Worm (Caenorhabditis elegans) whole organism, mixed stage, embryonic: ENCODE measurements around the gene lsm-3.

ENCODE experiments used
- bed-3 ChIP-seq: fragments of 200-800 bp; sonication (Bioruptor generic); optimal IDR thresholded peaks from 3 replicates; lab custom pipeline; 2018; ENCODE audit warnings: mild to moderate bottlenecking, missing genetic modification characterization, moderate library complexity, missing compliant biosample characterization
- ces-1 ChIP-seq: fragments of 150-350 bp; optimal IDR thresholded peaks from 2 replicates; lab custom pipeline; 2014; ENCODE audit warnings: missing biosample characterization, missing genetic modification reagents, missing genetic modification characterization
- elt-1 ChIP-seq: sonication (generic microtip); optimal IDR thresholded peaks from 2 replicates; lab custom pipeline; 2017; ENCODE audit warnings: missing genetic modification characterization, mild to moderate bottlenecking, missing compliant biosample characterization, antibody characterized with exemption, moderate library complexity, borderline replicate concordance; ENCODE audit not compliant: insufficient read depth
- elt-3 ChIP-seq: fragments of 150-350 bp; optimal IDR thresholded peaks from 2 replicates; lab custom pipeline; 2014; ENCODE audit warnings: missing biosample characterization, missing genetic modification characterization
- flh-1 ChIP-seq: fragments of 200-800 bp; sonication (Bioruptor generic); optimal IDR thresholded peaks from 2 replicates; lab custom pipeline; 2018; ENCODE audit warnings: mild to moderate bottlenecking, missing genetic modification characterization, moderate library complexity, missing compliant biosample characterization
- nhr-12 ChIP-seq: fragments of 150-350 bp; optimal IDR thresholded peaks from 2 replicates; lab custom pipeline; 2014; ENCODE audit warnings: missing biosample characterization, missing genetic modification characterization
- snpc-4 ChIP-seq: fragments of 150-350 bp; optimal IDR thresholded peaks from 2 replicates; lab custom pipeline; 2014; ENCODE audit warnings: missing biosample characterization, missing genetic modification characterization
- unc-39 ChIP-seq: fragments of 150-350 bp; optimal IDR thresholded peaks from 2 replicates; lab custom pipeline; 2014; ENCODE audit warnings: missing biosample characterization, missing genetic modification characterization

- TF ChIP-seq elt-1 (tag; lab: Kevin White, UChicago) (no peak), unc-39 (tag; lab: Kevin White, UChicago) (no peak), ces-1 (no peak), elt-3 (no peak), snpc-4 (no peak), nhr-12 (tag; lab: Kevin White, UChicago) (no peak), bed-3 (GFP tag; lab: Kevin White, UChicago) (no peak), flh-1 (GFP tag; lab: Kevin White, UChicago) (no peak)
Observed at ce11 chrIV:13353143-13353773, 33.7 kb upstream of the lsm-3 start, which contains the start of the genes rec-8 and mex-5.
